Worm (Caenorhabditis elegans) whole organism, late embryonic: Measurements from ENCODE around the gene T04C12.1.

Experiments
- C08G9.2 ChIP-seq: sonication (generic microtip); optimal IDR thresholded peaks from 2 replicates; lab custom pipeline; 2016; ENCODE audit warnings: mild to moderate bottlenecking, missing genetic modification characterization, moderate library complexity, missing compliant biosample characterization
- C38D4.7 ChIP-seq: fragments of 200-800 bp; sonication (Bioruptor generic); optimal IDR thresholded peaks from 2 replicates; lab custom pipeline; 2018; ENCODE audit warnings: mild to moderate bottlenecking, missing genetic modification characterization, moderate library complexity, missing compliant biosample characterization
- F13H6.1 ChIP-seq: sonication (generic microtip); optimal IDR thresholded peaks from 2 replicates; lab custom pipeline; 2016; ENCODE audit warnings: missing genetic modification characterization, missing compliant biosample characterization
- K09A11.1 ChIP-seq: sonication (generic microtip); optimal IDR thresholded peaks from 2 replicates; lab custom pipeline; 2017; ENCODE audit warnings: antibody characterized with exemption, mild to moderate bottlenecking, missing genetic modification characterization, missing compliant biosample characterization; ENCODE audit not compliant: insufficient read depth
- T23F11.4 ChIP-seq: fragments of 200-800 bp; sonication (Bioruptor generic); optimal IDR thresholded peaks from 2 replicates; lab custom pipeline; 2018; ENCODE audit warnings: mild to moderate bottlenecking, missing genetic modification characterization, missing compliant biosample characterization
- ama-1 ChIP-seq: fragments of 150-350 bp; optimal IDR thresholded peaks from 2 replicates; lab custom pipeline; 2014
- ceh-2 ChIP-seq: sonication (generic microtip); optimal IDR thresholded peaks from 2 replicates; lab custom pipeline; 2016; ENCODE audit warnings: missing genotype, missing genetic modification characterization, missing compliant biosample characterization
- ceh-22 ChIP-seq: sonication (generic microtip); optimal IDR thresholded peaks from 2 replicates; lab custom pipeline; 2017; ENCODE audit warnings: missing biosample characterization, missing genetic modification characterization
- ceh-45 ChIP-seq: fragments of 200-800 bp; sonication (Bioruptor generic); IDR thresholded peaks from 2 replicates; pipeline ENCODE4 v1.3.6; 2022; ENCODE audit warnings: missing genetic modification reagents, missing genetic modification characterization, missing compliant biosample characterization
- ceh-6 ChIP-seq: fragments of 200-800 bp; sonication (Bioruptor generic); optimal IDR thresholded peaks from 2 replicates; lab custom pipeline; 2018; ENCODE audit warnings: mild to moderate bottlenecking, missing genetic modification characterization, missing compliant biosample characterization
- che-1 ChIP-seq: sonication (generic microtip); optimal IDR thresholded peaks from 2 replicates; lab custom pipeline; 2016; ENCODE audit warnings: mild to moderate bottlenecking, missing genetic modification characterization, missing compliant biosample characterization
- dmd-4 ChIP-seq: sonication (generic microtip); optimal IDR thresholded peaks from 2 replicates; lab custom pipeline; 2016; ENCODE audit warnings: borderline replicate concordance, missing genetic modification characterization, missing compliant biosample characterization
- elt-4 ChIP-seq: sonication (generic microtip); optimal IDR thresholded peaks from 2 replicates; lab custom pipeline; 2016; ENCODE audit warnings: missing genetic modification characterization, missing compliant biosample characterization
- eyg-1 ChIP-seq: sonication (generic microtip); optimal IDR thresholded peaks from 2 replicates; lab custom pipeline; 2016; ENCODE audit warnings: missing genotype, missing genetic modification characterization, missing compliant biosample characterization
- fax-1 ChIP-seq: sonication (generic microtip); optimal IDR thresholded peaks from 2 replicates; lab custom pipeline; 2016; ENCODE audit warnings: missing genotype, missing genetic modification characterization, missing compliant biosample characterization
- fkh-10 ChIP-seq: fragments of 150-350 bp; optimal IDR thresholded peaks from 2 replicates; lab custom pipeline; 2014; ENCODE audit warnings: missing biosample characterization, missing genetic modification reagents, missing genetic modification characterization
- fkh-6 ChIP-seq: sonication (generic microtip); optimal IDR thresholded peaks from 2 replicates; lab custom pipeline; 2016; ENCODE audit warnings: missing genetic modification characterization, missing compliant biosample characterization
- gmeb-2 ChIP-seq: sonication (generic microtip); optimal IDR thresholded peaks from 2 replicates; lab custom pipeline; 2016; ENCODE audit warnings: missing genetic modification characterization, inconsistent platforms, missing compliant biosample characterization
- hlh-13 ChIP-seq: fragments of 200-800 bp; sonication (Bioruptor generic); optimal IDR thresholded peaks from 2 replicates; lab custom pipeline; 2018; ENCODE audit warnings: mild to moderate bottlenecking, missing genetic modification characterization, missing compliant biosample characterization
- hlh-8 ChIP-seq: sonication (generic microtip); optimal IDR thresholded peaks from 2 replicates; lab custom pipeline; 2016; ENCODE audit warnings: missing genotype, missing genetic modification characterization, missing compliant biosample characterization
- lim-6 ChIP-seq: sonication (generic microtip); optimal IDR thresholded peaks from 2 replicates; lab custom pipeline; 2016; ENCODE audit warnings: missing genetic modification characterization, missing compliant biosample characterization
- lin-11 ChIP-seq: fragments of 200-800 bp; sonication (Bioruptor generic); optimal IDR thresholded peaks from 2 replicates; lab custom pipeline; 2018; ENCODE audit warnings: mild to moderate bottlenecking, missing genetic modification characterization, missing compliant biosample characterization
- madf-2 ChIP-seq: sonication (generic microtip); optimal IDR thresholded peaks from 2 replicates; lab custom pipeline; 2017; ENCODE audit warnings: missing genetic modification characterization, missing compliant biosample characterization
- mec-3 ChIP-seq: sonication (generic microtip); optimal IDR thresholded peaks from 2 replicates; lab custom pipeline; 2016; ENCODE audit warnings: borderline replicate concordance, missing genetic modification characterization, missing compliant biosample characterization
- nfya-1 ChIP-seq: sonication (generic microtip); optimal IDR thresholded peaks from 2 replicates; lab custom pipeline; 2017; ENCODE audit warnings: missing genetic modification characterization, mild to moderate bottlenecking, missing compliant biosample characterization, antibody characterized with exemption, moderate library complexity
- npax-4 ChIP-seq: sonication (generic microtip); optimal IDR thresholded peaks from 2 replicates; lab custom pipeline; 2016; ENCODE audit warnings: missing genetic modification characterization, missing compliant biosample characterization
- pag-3 ChIP-seq: sonication (generic microtip); optimal IDR thresholded peaks from 2 replicates; lab custom pipeline; 2016; ENCODE audit warnings: missing compliant biosample characterization, missing genetic modification characterization, borderline replicate concordance
- pha-4 ChIP-seq: fragments of 150-350 bp; optimal IDR thresholded peaks from 2 replicates; lab custom pipeline; 2018; ENCODE audit warnings: missing biosample characterization, missing genetic modification reagents, missing genetic modification characterization
- pqm-1 ChIP-seq: sonication (generic microtip); optimal IDR thresholded peaks from 2 replicates; lab custom pipeline; 2016; ENCODE audit warnings: missing genetic modification characterization, missing compliant biosample characterization
- pros-1 ChIP-seq: fragments of 150-350 bp; optimal IDR thresholded peaks from 2 replicates; lab custom pipeline; 2014; ENCODE audit warnings: missing biosample characterization, missing genetic modification reagents, missing genetic modification characterization
- ref-2 ChIP-seq: sonication (generic microtip); optimal IDR thresholded peaks from 2 replicates; lab custom pipeline; 2016; ENCODE audit warnings: missing genetic modification characterization, missing compliant biosample characterization
- sdc-2 ChIP-seq: sonication (generic microtip); optimal IDR thresholded peaks from 2 replicates; lab custom pipeline; 2016; ENCODE audit warnings: missing genotype, missing genetic modification characterization, missing compliant biosample characterization
- sox-2 ChIP-seq: fragments of 200-800 bp; sonication (Bioruptor generic); IDR thresholded peaks from 2 replicates; pipeline ENCODE4 v1.3.6; 2022; ENCODE audit warnings: missing genetic modification reagents, missing genetic modification characterization, missing compliant biosample characterization
- syd-9 ChIP-seq: sonication (generic microtip); optimal IDR thresholded peaks from 2 replicates; lab custom pipeline; 2016; ENCODE audit warnings: mild to moderate bottlenecking, missing genetic modification characterization, moderate library complexity, missing compliant biosample characterization
- tbx-2 ChIP-seq: sonication (generic microtip); optimal IDR thresholded peaks from 2 replicates; lab custom pipeline; 2016; ENCODE audit warnings: missing genetic modification characterization, missing compliant biosample characterization
- unc-55 ChIP-seq: sonication (generic microtip); optimal IDR thresholded peaks from 2 replicates; lab custom pipeline; 2017; ENCODE audit warnings: missing biosample characterization, missing genetic modification reagents, missing genetic modification characterization
- unc-86 ChIP-seq: sonication (generic microtip); optimal IDR thresholded peaks from 2 replicates; lab custom pipeline; 2016; ENCODE audit warnings: missing genetic modification characterization, missing compliant biosample characterization
- zip-5 ChIP-seq: sonication (generic microtip); optimal IDR thresholded peaks from 2 replicates; lab custom pipeline; 2016; ENCODE audit warnings: missing genetic modification characterization, missing compliant biosample characterization
- ztf-16 ChIP-seq: sonication (generic microtip); optimal IDR thresholded peaks from 2 replicates; lab custom pipeline; 2017; ENCODE audit warnings: missing genetic modification characterization, missing compliant biosample characterization

The T04C12.1 gene

DNA sequence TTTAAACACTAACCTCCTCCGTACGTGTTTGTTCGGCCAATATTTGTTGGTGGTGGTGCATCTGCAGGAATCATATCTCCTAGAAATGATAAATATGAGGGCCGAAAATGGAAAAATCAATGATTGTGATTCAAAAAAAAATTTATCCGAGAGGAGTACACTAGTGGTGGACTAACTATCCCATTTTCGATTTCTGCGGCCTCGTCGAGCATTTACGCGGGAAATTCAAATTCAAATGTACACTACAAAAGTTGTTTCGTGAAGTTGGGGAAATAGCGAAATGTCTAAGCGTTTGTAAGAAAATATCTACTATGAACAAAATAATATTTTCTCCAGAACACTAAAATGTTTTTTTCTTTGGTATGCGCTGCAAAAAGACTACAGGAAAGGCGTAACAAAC, 29.8 kb downstream of the T04C12.1 start (continued):
- TF ChIP-seq gmeb-2 (tag; lab: Kevin White, UChicago) (no peak), F13H6.1 (tag; lab: Kevin White, UChicago) (peak; percentile 71), K09A11.1 (tag; lab: Kevin White, UChicago) (no peak), unc-86 (tag; lab: Kevin White, UChicago) (no peak), unc-55 (GFP tag; lab: Kevin White, UChicago) (no peak), ceh-6 (GFP tag; lab: Kevin White, UChicago) (peak; percentile 39), sdc-2 (tag; lab: Kevin White, UChicago) (peak; percentile 8), lin-11 (tag; lab: Kevin White, UChicago) (no peak), npax-4 (no peak), che-1 (tag; lab: Kevin White, UChicago) (no peak), zip-5 (tag; lab: Kevin White, UChicago) (peak; percentile 87), T23F11.4 (GFP tag; lab: Kevin White, UChicago) (no peak), dmd-4 (tag; lab: Kevin White, UChicago) (peak; percentile 56), ceh-45 (GFP tag; lab: Robert Waterston, UW) (no peak), tbx-2 (tag; lab: Kevin White, UChicago) (peak; percentile 87), mec-3 (peak; percentile 71), pqm-1 (no peak), madf-2 (peak; percentile 35), C38D4.7 (GFP tag; lab: Kevin White, UChicago) (no peak), pag-3 (tag; lab: Kevin White, UChicago) (no peak), nfya-1 (peak; percentile 13), sox-2 (no peak), C08G9.2 (tag; lab: Kevin White, UChicago) (peak; percentile 96), hlh-13 (no peak), hlh-8 (peak; percentile 68), ceh-2 (peak; percentile 86), pha-4 (tag; lab: Kevin White, UChicago) (no peak), eyg-1 (tag; lab: Kevin White, UChicago) (peak; percentile 17), ceh-22 (tag; lab: Kevin White, UChicago) (no peak), ref-2 (peak; percentile 89), fkh-10 (GFP tag; lab: Kevin White, UChicago) (no peak)

DNA sequence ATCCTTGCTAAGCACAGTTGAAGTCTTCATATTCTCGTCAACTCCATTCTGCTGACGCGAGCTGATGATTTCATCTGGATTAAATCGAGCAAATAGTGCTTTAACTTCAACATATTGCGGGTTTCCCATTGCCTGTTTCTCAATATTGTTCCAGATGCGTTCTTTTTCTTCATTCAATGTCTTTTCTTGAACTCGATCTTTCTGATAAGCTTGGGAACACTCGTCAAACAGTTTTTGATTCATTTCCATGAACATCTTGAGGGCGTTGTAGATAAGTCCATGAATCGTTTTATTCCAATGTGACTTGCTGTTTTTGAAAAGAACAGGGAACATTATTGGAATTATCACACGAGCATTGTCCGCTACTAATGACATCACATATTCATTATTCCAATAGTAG, 31.3 kb downstream of the T04C12.1 start:
- no peak for TF ChIP-seq F13H6.1 (tag; lab: Kevin White, UChicago)
- no peak for TF ChIP-seq ama-1
- no peak for TF ChIP-seq tbx-2 (tag; lab: Kevin White, UChicago)
- TF ChIP-seq sdc-2 (tag; lab: Kevin White, UChicago), result no peak
- no peak for TF ChIP-seq fax-1 (tag; lab: Kevin White, UChicago)
- TF ChIP-seq sox-2, result no peak
- no peak for TF ChIP-seq fkh-6 (tag; lab: Kevin White, UChicago)
- no peak for TF ChIP-seq lim-6 (tag; lab: Kevin White, UChicago)
- TF ChIP-seq ztf-16 (tag; lab: Kevin White, UChicago), result no peak
- no peak for TF ChIP-seq madf-2
- no peak for TF ChIP-seq pag-3 (tag; lab: Kevin White, UChicago)
- no peak for TF ChIP-seq nfya-1
- no peak for TF ChIP-seq eyg-1 (tag; lab: Kevin White, UChicago)
- no peak for TF ChIP-seq mec-3
- no peak for TF ChIP-seq ceh-45 (GFP tag; lab: Robert Waterston, UW)

DNA sequence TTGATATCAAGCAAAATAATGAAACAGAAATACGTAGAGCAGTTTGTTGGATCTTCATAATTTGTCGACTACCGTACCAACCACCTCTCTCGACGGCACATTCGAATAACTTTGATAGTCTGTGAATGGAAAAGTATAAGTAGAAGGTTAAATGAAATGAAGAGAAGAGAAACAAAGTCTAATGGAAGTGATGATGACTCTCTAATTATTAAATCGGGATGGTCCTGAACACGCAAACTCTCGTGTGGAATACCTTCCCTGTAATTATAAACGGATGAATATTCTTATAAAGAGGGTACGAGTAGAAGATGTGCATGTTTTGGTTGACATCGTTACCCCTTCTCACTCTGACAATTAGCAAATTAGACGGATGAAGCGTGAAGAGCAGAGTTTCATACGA, 36.3 kb downstream of the T04C12.1 start, which contains the start of the genes C13G3.12 and hot-6:
C13G3.12 (minus strand) TSS at position 101 of the 400 bp plus-strand sequence.
hot-6 (minus strand) TSS at position 121 of the 400 bp plus-strand sequence.
- no peak for TF ChIP-seq ceh-6 (GFP tag; lab: Kevin White, UChicago)
- TF ChIP-seq pros-1 (tag; lab: Kevin White, UChicago), result no peak
- TF ChIP-seq syd-9 (tag; lab: Kevin White, UChicago), result no peak
- no peak for TF ChIP-seq elt-4 (tag; lab: Kevin White, UChicago)
- TF ChIP-seq unc-86 (tag; lab: Kevin White, UChicago), result no peak
- no peak for TF ChIP-seq hlh-8
